Worm (Caenorhabditis elegans): ENCODE results near the gene srx-76.

Gene srx-76

ce11 chrV:11887988-11888499, 3.6 kb upstream of the srx-76 start, which contains the start of gene adh-1:
Gene adh-1, plus strand, starts transcription at chrV:11888248.
- no peak for TF ChIP-seq tbx-11 (GFP tag; IDR thresholded peaks at IDR 0.05)

- no peak for TF ChIP-seq ceh-13 (GFP tag; optimal IDR thresholded peaks at IDR 0.05)
- no peak for TF ChIP-seq tra-4 (tag; optimal IDR thresholded peaks at IDR 0.05)
- TF ChIP-seq hnd-1 (tag; optimal IDR thresholded peaks at IDR 0.05) = no peak
- no peak for TF ChIP-seq ama-1 (optimal IDR thresholded peaks at IDR 0.05)
- no peak for TF ChIP-seq F13C5.2 (tag; optimal IDR thresholded peaks at IDR 0.05)
- TF ChIP-seq scrt-1 (GFP tag; IDR thresholded peaks at IDR 0.05) = no peak
- TF ChIP-seq ceh-36 (tag; optimal IDR thresholded peaks at IDR 0.05) = no peak
- no peak for TF ChIP-seq pes-1 (GFP tag; IDR thresholded peaks at IDR 0.05)
- TF ChIP-seq hmbx-1 (tag; optimal IDR thresholded peaks at IDR 0.05) = no peak
- no peak for TF ChIP-seq hmg-4 (GFP tag; optimal IDR thresholded peaks at IDR 0.05)
- TF ChIP-seq B0310.2 (tag; optimal IDR thresholded peaks at IDR 0.05) = no peak
- no peak for TF ChIP-seq sea-1 (GFP tag; conservative IDR thresholded peaks at IDR 0.05)
- no peak for TF ChIP-seq tbx-11 (GFP tag; IDR thresholded peaks at IDR 0.05)
- TF ChIP-seq flt-1 (GFP tag; IDR thresholded peaks at IDR 0.05) = no peak
- no peak for TF ChIP-seq aly-1 (tag; optimal IDR thresholded peaks at IDR 0.05)
- TF ChIP-seq tbx-37 (GFP tag; conservative IDR thresholded peaks at IDR 0.05) = no peak
- TF ChIP-seq ets-7 (tag; optimal IDR thresholded peaks at IDR 0.05) = no peak
These were observed 3.0 kb upstream of the srx-76 start for ce11 chrV:11888656-11889055.

DNA sequence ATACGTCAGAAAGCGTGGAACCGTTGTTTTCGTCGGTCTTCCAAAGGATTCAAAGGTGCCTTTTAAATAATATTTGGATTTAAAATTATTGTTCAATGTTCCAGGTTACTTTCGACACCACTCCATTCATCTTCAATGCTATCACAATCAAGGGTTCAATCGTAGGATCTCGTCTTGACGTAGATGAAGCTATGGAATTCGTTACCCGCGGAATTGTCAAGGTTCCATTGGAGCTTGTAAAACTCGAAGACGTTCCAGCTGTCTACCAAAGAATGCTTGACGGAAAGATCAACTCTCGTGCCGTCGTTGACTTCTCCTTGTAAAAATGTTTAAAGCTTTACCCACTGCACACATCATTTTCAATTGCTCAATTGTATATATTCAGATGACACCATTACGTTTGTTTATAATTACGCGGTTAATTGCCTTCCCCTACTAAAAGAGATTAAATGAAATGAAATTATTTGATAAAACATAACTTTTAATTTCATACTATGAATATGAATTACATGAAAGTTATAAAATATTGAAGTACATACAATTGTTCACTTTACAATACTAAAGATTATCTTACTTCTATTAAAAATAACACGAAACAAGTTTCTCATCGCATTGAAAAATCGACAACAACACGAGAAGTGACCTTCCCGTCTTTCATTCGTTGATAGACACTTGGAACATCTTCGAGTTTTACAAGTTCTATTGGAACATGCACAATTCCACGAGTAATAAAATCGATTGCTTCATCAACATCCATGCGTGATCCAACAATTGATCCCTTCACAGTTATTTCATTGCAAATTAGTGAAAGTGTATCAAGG, 2.3 kb upstream of the srx-76 start:
- TF ChIP-seq hnd-1 (tag; optimal IDR thresholded peaks at IDR 0.05) (no peak), hmg-4 (GFP tag; optimal IDR thresholded peaks at IDR 0.05) (no peak), hmbx-1 (tag; optimal IDR thresholded peaks at IDR 0.05) (no peak), ama-1 (optimal IDR thresholded peaks at IDR 0.05) (no peak), scrt-1 (GFP tag; IDR thresholded peaks at IDR 0.05) (no peak), tbx-11 (GFP tag; IDR thresholded peaks at IDR 0.05) (no peak), F13C5.2 (tag; optimal IDR thresholded peaks at IDR 0.05) (no peak), aly-1 (tag; optimal IDR thresholded peaks at IDR 0.05) (no peak), ets-7 (tag; optimal IDR thresholded peaks at IDR 0.05) (no peak), tbx-37 (GFP tag; conservative IDR thresholded peaks at IDR 0.05) (no peak), flt-1 (GFP tag; IDR thresholded peaks at IDR 0.05) (no peak), pes-1 (GFP tag; IDR thresholded peaks at IDR 0.05) (no peak), tra-4 (tag; optimal IDR thresholded peaks at IDR 0.05) (no peak), sea-1 (GFP tag; conservative IDR thresholded peaks at IDR 0.05) (no peak), ceh-36 (tag; optimal IDR thresholded peaks at IDR 0.05) (no peak), ceh-13 (GFP tag; optimal IDR thresholded peaks at IDR 0.05) (no peak), B0310.2 (tag; optimal IDR thresholded peaks at IDR 0.05) (no peak)

- TF ChIP-seq hnd-1 (tag; optimal IDR thresholded peaks at IDR 0.05) (no peak), B0310.2 (tag; optimal IDR thresholded peaks at IDR 0.05) (no peak), pes-1 (GFP tag; IDR thresholded peaks at IDR 0.05) (no peak), tra-4 (tag; optimal IDR thresholded peaks at IDR 0.05) (no peak), ets-7 (tag; optimal IDR thresholded peaks at IDR 0.05) (no peak), ceh-13 (GFP tag; optimal IDR thresholded peaks at IDR 0.05) (no peak), tbx-11 (GFP tag; IDR thresholded peaks at IDR 0.05) (no peak), ceh-36 (tag; optimal IDR thresholded peaks at IDR 0.05) (no peak)
These were observed 2.4 kb downstream of the srx-76 start, which contains the start of gene K12G11.6 for ce11 chrV:11893975-11894374. Gene K12G11.6, plus strand, starts transcription at chrV:11894331.

- no peak for TF ChIP-seq hnd-1 (tag; optimal IDR thresholded peaks at IDR 0.05)
- TF ChIP-seq hmg-4 (GFP tag; optimal IDR thresholded peaks at IDR 0.05) = peak; percentile 55
These were observed 4.8 kb downstream of the srx-76 start for ce11 chrV:11896322-11896898.

DNA sequence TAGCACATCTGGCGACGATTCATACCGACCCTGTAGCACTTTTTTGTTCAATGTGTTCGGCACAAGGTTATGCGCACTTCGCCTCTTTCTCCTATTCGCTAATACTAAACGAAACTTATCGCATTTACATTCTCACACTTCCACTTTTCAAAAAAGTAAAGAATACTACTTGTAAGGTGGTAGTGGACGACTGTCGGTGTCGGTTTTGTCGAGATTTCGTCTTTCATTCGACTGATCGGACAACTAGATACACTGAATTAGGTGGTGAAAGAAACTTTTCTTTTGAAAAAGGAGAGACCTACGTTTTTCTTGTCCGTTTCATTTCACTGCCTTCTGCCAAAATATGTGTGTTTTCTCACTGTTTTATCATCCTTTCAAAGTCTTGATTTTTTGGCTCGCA, 6.0 kb downstream of the srx-76 start:
- TF ChIP-seq aly-1 (tag; optimal IDR thresholded peaks at IDR 0.05) (no peak), ama-1 (optimal IDR thresholded peaks at IDR 0.05) (no peak), ceh-13 (GFP tag; optimal IDR thresholded peaks at IDR 0.05) (no peak), ets-7 (tag; optimal IDR thresholded peaks at IDR 0.05) (no peak), hmbx-1 (tag; optimal IDR thresholded peaks at IDR 0.05) (no peak), pes-1 (GFP tag; IDR thresholded peaks at IDR 0.05) (no peak), tra-4 (tag; optimal IDR thresholded peaks at IDR 0.05) (no peak), F13C5.2 (tag; optimal IDR thresholded peaks at IDR 0.05) (no peak), hmg-4 (GFP tag; optimal IDR thresholded peaks at IDR 0.05) (no peak), hnd-1 (tag; optimal IDR thresholded peaks at IDR 0.05) (no peak), B0310.2 (tag; optimal IDR thresholded peaks at IDR 0.05) (no peak), tbx-37 (GFP tag; conservative IDR thresholded peaks at IDR 0.05) (no peak), scrt-1 (GFP tag; IDR thresholded peaks at IDR 0.05) (no peak), tbx-11 (GFP tag; IDR thresholded peaks at IDR 0.05) (no peak), flt-1 (GFP tag; IDR thresholded peaks at IDR 0.05) (no peak), sea-1 (GFP tag; conservative IDR thresholded peaks at IDR 0.05) (no peak), ceh-36 (tag; optimal IDR thresholded peaks at IDR 0.05) (no peak)

DNA sequence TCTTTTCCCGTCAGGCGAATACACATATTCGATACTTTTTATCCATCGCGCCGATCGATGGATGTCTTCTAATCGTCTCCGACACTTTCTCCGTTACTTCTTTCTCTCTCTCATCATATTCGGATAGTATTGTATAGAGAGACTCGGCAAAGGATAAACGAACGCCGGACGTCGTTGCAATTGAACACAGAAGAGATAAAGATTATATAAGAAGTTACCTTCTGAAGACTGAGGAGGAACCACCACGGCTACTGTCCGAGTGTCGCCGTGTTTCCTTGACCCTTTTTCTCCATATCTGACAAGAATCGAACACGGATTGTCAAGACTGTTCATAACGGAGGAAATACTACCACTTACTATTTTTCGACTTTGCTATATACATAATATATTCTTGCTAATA, 7.5 kb downstream of the srx-76 start, which contains the start of gene sma-1:
Gene sma-1, plus strand, starts transcription at position 301 of the 400 bp plus-strand sequence.
- no peak for TF ChIP-seq B0310.2 (tag; optimal IDR thresholded peaks at IDR 0.05)
- TF ChIP-seq aly-1 (tag; optimal IDR thresholded peaks at IDR 0.05) = no peak
- no peak for TF ChIP-seq ceh-13 (GFP tag; optimal IDR thresholded peaks at IDR 0.05)
- no peak for TF ChIP-seq tbx-37 (GFP tag; conservative IDR thresholded peaks at IDR 0.05)
- TF ChIP-seq ceh-36 (tag; optimal IDR thresholded peaks at IDR 0.05) = no peak
- no peak for TF ChIP-seq sea-1 (GFP tag; conservative IDR thresholded peaks at IDR 0.05)
- TF ChIP-seq hmbx-1 (tag; optimal IDR thresholded peaks at IDR 0.05) = no peak
- no peak for TF ChIP-seq flt-1 (GFP tag; IDR thresholded peaks at IDR 0.05)
- TF ChIP-seq pes-1 (GFP tag; IDR thresholded peaks at IDR 0.05) = no peak
- TF ChIP-seq tra-4 (tag; optimal IDR thresholded peaks at IDR 0.05) = no peak
- TF ChIP-seq hmg-4 (GFP tag; optimal IDR thresholded peaks at IDR 0.05) = no peak
- no peak for TF ChIP-seq tbx-11 (GFP tag; IDR thresholded peaks at IDR 0.05)
- TF ChIP-seq hnd-1 (tag; optimal IDR thresholded peaks at IDR 0.05) = no peak
- TF ChIP-seq scrt-1 (GFP tag; IDR thresholded peaks at IDR 0.05) = no peak
- TF ChIP-seq ama-1 (optimal IDR thresholded peaks at IDR 0.05) = no peak
- no peak for TF ChIP-seq F13C5.2 (tag; optimal IDR thresholded peaks at IDR 0.05)
- no peak for TF ChIP-seq ets-7 (tag; optimal IDR thresholded peaks at IDR 0.05)

All from whole organism, early embryonic.